Worm (Caenorhabditis elegans): ENCODE measurements around the gene T23B5.3.

ce11 chrIV:12717531-12717930, 29.1 kb downstream of the T23B5.3 start, which contains the start of gene C27D8.1:
- TF ChIP-seq snpc-4 (tag; optimal IDR thresholded peaks at IDR 0.05) (no peak), lin-15B (tag; optimal IDR thresholded peaks at IDR 0.05) (no peak), lin-35 (GFP tag; optimal IDR thresholded peaks at IDR 0.05) (no peak), mdl-1 (tag; optimal IDR thresholded peaks at IDR 0.05) (no peak), unc-62 (GFP tag; optimal IDR thresholded peaks at IDR 0.05) (no peak)

Measured in whole organism, L1 larva.